Worm (Caenorhabditis elegans): Measurements from ENCODE around the gene ZK105.14.

The ZK105.14 gene

ce11 chrV:7675904-7676303 lies 45.9 kb downstream of the ZK105.14 start, which contains the start of gene C12D5.3:
TSS of gene C12D5.3 (plus strand) at chrV:7676204.
- TF ChIP-seq rec-8 (tag; optimal IDR thresholded peaks at IDR 0.05), result no peak

- TF ChIP-seq cebp-2 (GFP tag; IDR thresholded peaks at IDR 0.05) (no peak), K11D2.4 (GFP tag; IDR thresholded peaks at IDR 0.05) (no peak), F52B5.7 (tag; optimal IDR thresholded peaks at IDR 0.05) (no peak), D2030.7 (GFP tag; IDR thresholded peaks at IDR 0.05) (no peak), B0019.2 (GFP tag; conservative IDR thresholded peaks at IDR 0.05) (no peak), T26A5.8 (tag; optimal IDR thresholded peaks at IDR 0.05) (no peak), dpff-1 (tag; optimal IDR thresholded peaks at IDR 0.05) (no peak), die-1 (tag; optimal IDR thresholded peaks at IDR 0.05) (no peak), repo-1 (tag; optimal IDR thresholded peaks at IDR 0.05) (no peak), nhr-179 (tag; optimal IDR thresholded peaks at IDR 0.05) (no peak)
Observed at ce11 chrV:7672258-7672657, 49.6 kb downstream of the ZK105.14 start, which contains the start of gene C12D5.4. TSS of gene C12D5.4 (plus strand) at chrV:7672558.
